Fruit fly (Drosophila melanogaster): ENCODE results near the gene CG17167.

CG17167 gene

DNA sequence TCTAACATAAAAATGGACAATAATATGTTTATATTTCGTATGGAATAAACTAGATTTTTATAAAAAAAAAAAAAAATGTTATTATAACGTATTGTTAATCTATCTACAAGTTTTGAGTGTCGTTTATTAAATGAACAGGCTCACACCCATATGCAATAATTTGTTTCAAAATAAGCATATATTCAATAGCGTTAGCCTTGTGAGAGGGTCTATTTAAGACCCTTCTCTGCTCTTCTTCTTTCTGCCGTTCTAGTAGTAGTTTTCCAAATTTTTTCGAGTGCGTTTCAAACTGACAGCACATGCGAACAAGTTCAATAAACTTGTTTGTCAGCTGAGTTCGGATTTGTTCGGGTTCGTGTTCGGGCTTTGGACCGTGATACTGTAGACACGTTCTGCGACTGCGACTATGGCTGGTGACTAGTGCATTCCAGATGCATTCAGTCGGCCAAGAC is 3.2 kb downstream of the CG17167 start (continued):
- TF ChIP-seq CG9215 (GFP tag; IDR thresholded peaks at IDR 0.05) (no peak), Oli (tag; optimal IDR thresholded peaks at IDR 0.05) (peak; percentile 34), HHEX (GFP tag; optimal IDR thresholded peaks at IDR 0.05) (no peak), ems (GFP tag; optimal IDR thresholded peaks at IDR 0.05) (no peak), ken (GFP tag; IDR thresholded peaks at IDR 0.05) (no peak), Scr (GFP tag; IDR thresholded peaks at IDR 0.05; ENCODE audit: partially characterized antibody) (no peak), CG15011 (GFP tag; optimal IDR thresholded peaks at IDR 0.05) (no peak), phol (tag; optimal IDR thresholded peaks at IDR 0.05) (peak; percentile 44), CG10274 (GFP tag; optimal IDR thresholded peaks at IDR 0.05) (no peak), CG14710 (tag; optimal IDR thresholded peaks at IDR 0.05) (peak; percentile 1), ara (GFP tag; IDR thresholded peaks at IDR 0.05) (no peak), gsb (GFP tag; IDR thresholded peaks at IDR 0.05) (no peak), Antp (GFP tag; optimal IDR thresholded peaks at IDR 0.05) (no peak), CG5953 (GFP tag; IDR thresholded peaks at IDR 0.05) (no peak), Awh (GFP tag; IDR thresholded peaks at IDR 0.05) (no peak), CG7271 (tag; optimal IDR thresholded peaks at IDR 0.05) (no peak), rib (GFP tag; IDR thresholded peaks at IDR 0.05) (no peak), CG1792 (GFP tag; optimal IDR thresholded peaks at IDR 0.05) (no peak), ttk (GFP tag; IDR thresholded peaks at IDR 0.05) (no peak), ash1 (GFP tag; optimal IDR thresholded peaks at IDR 0.05) (no peak), CG17385 (GFP tag; optimal IDR thresholded peaks at IDR 0.05) (peak; percentile 45), br (optimal IDR thresholded peaks at IDR 0.05) (no peak), CG15514 (GFP tag; optimal IDR thresholded peaks at IDR 0.05) (no peak), pfk (GFP tag; optimal IDR thresholded peaks at IDR 0.05) (no peak), wek (GFP tag; optimal IDR thresholded peaks at IDR 0.05) (no peak), Usf (GFP tag; optimal IDR thresholded peaks at IDR 0.05) (no peak), psq (GFP tag; optimal IDR thresholded peaks at IDR 0.05) (no peak), CG10979 (tag; optimal IDR thresholded peaks at IDR 0.05) (peak; percentile 19), CG9797 (GFP tag; optimal IDR thresholded peaks at IDR 0.05) (no peak), CG15269 (tag; optimal IDR thresholded peaks at IDR 0.05) (no peak), CG4617 (GFP tag; optimal IDR thresholded peaks at IDR 0.05; ENCODE audit: borderline replicate concordance) (no peak), CG2875 (GFP tag; optimal IDR thresholded peaks at IDR 0.05) (no peak), twi (tag; optimal IDR thresholded peaks at IDR 0.05) (no peak), CG9437 (GFP tag; optimal IDR thresholded peaks at IDR 0.05) (peak; percentile 22), CG30431 (GFP tag; optimal IDR thresholded peaks at IDR 0.05) (no peak), CG32767 (GFP tag; IDR thresholded peaks at IDR 0.05) (no peak), dmrt99B (tag; optimal IDR thresholded peaks at IDR 0.05) (peak; percentile 30), gce (GFP tag; IDR thresholded peaks at IDR 0.05) (no peak), Rx (GFP tag; IDR thresholded peaks at IDR 0.05) (no peak), Myb (GFP tag; optimal IDR thresholded peaks at IDR 0.05) (no peak), Jarid2 (GFP tag; optimal IDR thresholded peaks at IDR 0.05) (no peak), CG12769 (tag; optimal IDR thresholded peaks at IDR 0.05) (no peak), mirr (GFP tag; optimal IDR thresholded peaks at IDR 0.05) (no peak), Lim3 (GFP tag; IDR thresholded peaks at IDR 0.05) (no peak), B-H2 (GFP tag; optimal IDR thresholded peaks at IDR 0.05) (no peak), CG17829 (tag; optimal IDR thresholded peaks at IDR 0.05) (no peak), CG11695 (GFP tag; IDR thresholded peaks at IDR 0.05) (no peak), Xbp1 (GFP tag; optimal IDR thresholded peaks at IDR 0.05) (peak; percentile 1), Sox102F (GFP tag; optimal IDR thresholded peaks at IDR 0.05) (peak; percentile 30), zfh1 (GFP tag; IDR thresholded peaks at IDR 0.05) (no peak), shn (GFP tag; optimal IDR thresholded peaks at IDR 0.05) (no peak), zen2 (GFP tag; IDR thresholded peaks at IDR 0.05; ENCODE audit: partially characterized antibody) (no peak)

Measured in whole organism, embryonic.